Worm (Caenorhabditis elegans): ENCODE results near the gene T19C3.7.

ce11 chrIII:656660-657059, 20.7 kb upstream of the T19C3.7 start:
- TF ChIP-seq M03D4.4 (tag; optimal IDR thresholded peaks at IDR 0.05): no peak
- TF ChIP-seq ces-1 (GFP tag; optimal IDR thresholded peaks at IDR 0.05): no peak
- no peak for TF ChIP-seq nhr-237 (tag; optimal IDR thresholded peaks at IDR 0.05)
